Fruit fly (Drosophila melanogaster): ENCODE results near the gene Paip2.
A peak's percentile ranks its signal among the peaks of the same experiment; 100 is the strongest.

Gene Paip2

dm6 chr3R:13032975-13033445 lies 52.4 kb downstream of the Paip2 start (continued):
- peak; percentile 23 for TF ChIP-seq sd (tag; optimal IDR thresholded peaks at IDR 0.05)
- TF ChIP-seq lmd (GFP tag; IDR thresholded peaks at IDR 0.05) = no peak
- no peak for TF ChIP-seq aop (GFP tag; IDR thresholded peaks at IDR 0.05)
- TF ChIP-seq CG17359 (tag; optimal IDR thresholded peaks at IDR 0.05) = peak; percentile 69
- TF ChIP-seq H15 (GFP tag; IDR thresholded peaks at IDR 0.05) = no peak
- no peak for TF ChIP-seq CG7271 (tag; optimal IDR thresholded peaks at IDR 0.05)
- no peak for TF ChIP-seq CG12236 (GFP tag; optimal IDR thresholded peaks at IDR 0.05)
- TF ChIP-seq MTF-1 (GFP tag; optimal IDR thresholded peaks at IDR 0.05; ENCODE audit: borderline replicate concordance) = peak; percentile 71
- no peak for TF ChIP-seq mirr (GFP tag; optimal IDR thresholded peaks at IDR 0.05)
- TF ChIP-seq Drgx (GFP tag; IDR thresholded peaks at IDR 0.05) = no peak
- no peak for TF ChIP-seq Ets65A (GFP tag)
- no peak for TF ChIP-seq CG34422 (GFP tag; IDR thresholded peaks at IDR 0.05)
- TF ChIP-seq CG5180 (GFP tag; optimal IDR thresholded peaks at IDR 0.05) = no peak
- TF ChIP-seq corto (GFP tag; optimal IDR thresholded peaks at IDR 0.05) = no peak
- no peak for TF ChIP-seq cas (GFP tag; IDR thresholded peaks at IDR 0.05)
- no peak for TF ChIP-seq Mrtf (GFP tag; IDR thresholded peaks at IDR 0.05)
- no peak for TF ChIP-seq CG13123 (GFP tag; optimal IDR thresholded peaks at IDR 0.05)
- TF ChIP-seq Ada2b (GFP tag; IDR thresholded peaks at IDR 0.05) = 0 out of 2 replicates have a peak, but pooled peaks have one; percentile 6
- no peak for TF ChIP-seq lola (GFP tag; optimal IDR thresholded peaks at IDR 0.05)
- peak; percentile 78 for TF ChIP-seq fd64A (GFP tag; optimal IDR thresholded peaks at IDR 0.05)
- no peak for TF ChIP-seq CG30403 (GFP tag; optimal IDR thresholded peaks at IDR 0.05)
- no peak for TF ChIP-seq al (GFP tag; IDR thresholded peaks at IDR 0.05)
- no peak for TF ChIP-seq CoRest (tag; optimal IDR thresholded peaks at IDR 0.05)
- peak in 1 of 2 experiments; percentile 39 for TF ChIP-seq bsh (GFP tag; optimal IDR thresholded peaks at IDR 0.05)
- no peak for TF ChIP-seq ash1 (GFP tag; optimal IDR thresholded peaks at IDR 0.05)
- TF ChIP-seq onecut (GFP tag; IDR thresholded peaks at IDR 0.05) = peak; percentile 36; the same call in 1 of the 2 replicates
- no peak for TF ChIP-seq TFAM (GFP tag; optimal IDR thresholded peaks at IDR 0.05)
- no peak for TF ChIP-seq CG7745 (tag; optimal IDR thresholded peaks at IDR 0.05)
- no peak for TF ChIP-seq ssp (GFP tag; IDR thresholded peaks at IDR 0.05)
- TF ChIP-seq NC2β (GFP tag; optimal IDR thresholded peaks at IDR 0.05) = no peak
- TF ChIP-seq CG9727 (GFP tag; optimal IDR thresholded peaks at IDR 0.05) = peak; percentile 45
- TF ChIP-seq kah (GFP tag; optimal IDR thresholded peaks at IDR 0.05) = peak; percentile 22
- TF ChIP-seq hkb (optimal IDR thresholded peaks at IDR 0.05) = no peak
- no peak for TF ChIP-seq hkb (GFP tag; IDR thresholded peaks at IDR 0.05)
- no peak for TF ChIP-seq z (GFP tag; IDR thresholded peaks at IDR 0.05)
- peak; percentile 12 for TF ChIP-seq CG18476 (GFP tag; optimal IDR thresholded peaks at IDR 0.05)
- TF ChIP-seq tgo (GFP tag; IDR thresholded peaks at IDR 0.05) = no peak
- TF ChIP-seq Dfd (GFP tag; optimal IDR thresholded peaks at IDR 0.05) = no peak
- no peak for TF ChIP-seq Doc2 (GFP tag; IDR thresholded peaks at IDR 0.05)
- TF ChIP-seq pnt (GFP tag; optimal IDR thresholded peaks at IDR 0.05) = no peak
- TF ChIP-seq oc (tag; optimal IDR thresholded peaks at IDR 0.05) = no peak
- no peak for TF ChIP-seq dimm (GFP tag; IDR thresholded peaks at IDR 0.05)
- TF ChIP-seq exex (tag; optimal IDR thresholded peaks at IDR 0.05) = peak; percentile 42
- TF ChIP-seq Taf1 (GFP tag; IDR thresholded peaks at IDR 0.05) = no peak
- peak; percentile 72 for TF ChIP-seq CG6813 (GFP tag; optimal IDR thresholded peaks at IDR 0.05)
- no peak for TF ChIP-seq ato (GFP tag; IDR thresholded peaks at IDR 0.05; ENCODE audit: partially characterized antibody)
- no peak for TF ChIP-seq az2 (GFP tag; optimal IDR thresholded peaks at IDR 0.05)
- TF ChIP-seq CG7928 (GFP tag; optimal IDR thresholded peaks at IDR 0.05) = peak; percentile 79
- TF ChIP-seq Lhr (GFP tag; optimal IDR thresholded peaks at IDR 0.05) = peak; percentile 12
- no peak for TF ChIP-seq amos (GFP tag; IDR thresholded peaks at IDR 0.05; ENCODE audit: partially characterized antibody)
- no peak for TF ChIP-seq hb (GFP tag; IDR thresholded peaks at IDR 0.05; ENCODE audit: partially characterized antibody)
